Fruit fly (Drosophila melanogaster) whole organism, adult: Measurements from ENCODE around the gene CG31103.

Source experiments
- CG11617 ChIP-seq: fragments of 200-800 bp; sonication (Bioruptor generic); optimal IDR thresholded peaks from 2 replicates; lab custom pipeline; 2017; ENCODE audit warnings: mild to moderate bottlenecking, missing biosample characterization, missing genetic modification reagents, missing genetic modification characterization
- CG5204 ChIP-seq: fragments of 200-800 bp; sonication (Bioruptor generic); optimal IDR thresholded peaks from 2 replicates; lab custom pipeline; 2016; ENCODE audit warnings: missing biosample characterization, missing genetic modification characterization
- Hr96 ChIP-seq: fragments of 200-800 bp; sonication (Bioruptor generic); optimal IDR thresholded peaks from 2 replicates; lab custom pipeline; 2016; ENCODE audit warnings: missing biosample characterization, missing genetic modification characterization
- cic ChIP-seq: fragments of 200-800 bp; sonication (Bioruptor generic); optimal IDR thresholded peaks from 2 replicates; lab custom pipeline; 2017; ENCODE audit warnings: missing biosample characterization, mild to moderate bottlenecking, missing genetic modification characterization, moderate library complexity
- cnc ChIP-seq, 2 experiments: fragments of >200 bp; optimal IDR thresholded peaks; 2 replicates each; lab custom pipeline; 2017
- kay ChIP-seq: fragments of 200-800 bp; sonication (Bioruptor generic); peaks from one replicate; lab custom pipeline; 2016; ENCODE audit warnings: missing biosample characterization, missing genetic modification characterization, borderline replicate concordance
- pad ChIP-seq: fragments of 200-800 bp; sonication (Bioruptor generic); optimal IDR thresholded peaks from 3 replicates; lab custom pipeline; 2017; ENCODE audit warnings: missing biosample characterization, missing genetic modification characterization, mild to moderate bottlenecking, moderate library complexity, missing genetic modification reagents

DNA sequence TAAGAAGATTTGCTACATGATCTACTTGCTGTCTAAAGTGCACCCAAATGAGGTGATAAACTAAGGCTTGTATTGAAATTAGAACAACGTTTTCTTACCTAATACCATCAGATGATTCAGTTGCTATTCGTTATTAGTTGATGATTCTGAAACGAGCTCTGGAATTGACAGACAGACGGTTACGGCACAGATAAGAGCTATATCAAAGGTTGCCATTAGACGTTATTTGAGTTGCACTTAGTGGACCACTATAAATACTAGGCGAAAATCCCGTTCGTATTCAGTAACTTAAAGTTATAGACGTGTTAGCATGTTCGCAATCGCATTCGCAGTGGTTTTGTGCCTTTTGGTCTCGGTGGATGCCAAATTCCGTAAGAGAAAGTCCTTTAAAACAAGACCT is 20.8 kb downstream of the CG31103 start, which contains the start of gene to:
- TF ChIP-seq Hr96 (no peak), kay (GFP tag; lab: Kevin White, UChicago) (no peak), cic (GFP tag; lab: Kevin White, UChicago) (no peak), CG5204 (GFP tag; lab: Kevin White, UChicago) (no peak), cnc (optimal IDR thresholded peaks at IDR 0.05; lab: Kevin White, UChicago) (no peak), pad (GFP tag; lab: Kevin White, UChicago) (no peak), CG11617 (no peak)
